Worm (Caenorhabditis elegans) whole organism, L2 larva: ENCODE results near the gene ins-34.

Experiments
- nhr-10 ChIP-seq: sonication (generic microtip); optimal IDR thresholded peaks from 2 replicates; lab custom pipeline; 2017; ENCODE audit warnings: missing biosample characterization, missing genetic modification characterization
- nhr-11 ChIP-seq: fragments of 150-350 bp; optimal IDR thresholded peaks from 2 replicates; lab custom pipeline; 2014; ENCODE audit warnings: missing biosample characterization, missing genetic modification characterization
- nhr-77 ChIP-seq: fragments of 150-350 bp; optimal IDR thresholded peaks from 2 replicates; lab custom pipeline; 2014; ENCODE audit warnings: missing biosample characterization, missing genetic modification characterization
- snpc-4 ChIP-seq: fragments of 150-350 bp; optimal IDR thresholded peaks from 2 replicates; lab custom pipeline; 2014; ENCODE audit warnings: missing biosample characterization, missing genetic modification characterization

DNA sequence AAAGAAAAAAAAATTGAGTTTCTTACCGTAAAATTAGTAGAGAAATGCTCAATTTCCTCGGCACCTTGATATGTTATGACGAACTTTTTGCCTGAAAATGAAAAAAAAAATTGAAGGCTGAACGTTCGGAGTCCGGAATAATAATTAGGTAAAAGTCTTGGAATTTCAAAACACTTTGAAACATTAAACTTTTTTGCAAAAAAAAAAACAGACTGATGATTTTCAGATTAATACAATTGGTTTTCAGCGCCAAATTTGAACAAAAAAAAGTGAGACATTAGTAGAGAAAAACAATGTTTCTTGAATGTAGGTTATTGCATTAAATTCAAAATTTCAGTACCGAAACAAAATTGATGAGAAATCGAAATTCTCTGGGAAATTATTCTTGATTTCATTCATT, 17.6 kb downstream of the ins-34 start, which contains the start of gene nkcc-1:
- no peak for TF ChIP-seq nhr-10
- no peak for TF ChIP-seq nhr-77 (tag; lab: Kevin White, UChicago)
- TF ChIP-seq snpc-4 (tag; lab: Kevin White, UChicago) = no peak
- no peak for TF ChIP-seq nhr-11 (tag; lab: Kevin White, UChicago)
